Fruit fly (Drosophila melanogaster) whole organism, wandering third instar larva: ENCODE data around the gene LysE.

Source experiments
- CrebA ChIP-seq: fragments of 200-800 bp; sonication (Bioruptor generic); optimal IDR thresholded peaks from 2 replicates; lab custom pipeline; 2016; ENCODE audit warnings: missing biosample characterization, mild to moderate bottlenecking, missing genetic modification characterization, borderline replicate concordance
- Dif ChIP-seq: fragments of 200-275, 200-300 bp; sonication (Bioruptor generic); optimal IDR thresholded peaks from 2 replicates; lab custom pipeline; 2018; ENCODE audit warnings: missing biosample characterization, missing genetic modification characterization; ENCODE audit not compliant: partially characterized antibody
- Hr78 ChIP-seq: fragments of >200 bp; optimal IDR thresholded peaks from 2 replicates; lab custom pipeline; 2017; ENCODE audit warnings: missing biosample characterization, missing genetic modification characterization
- Rel ChIP-seq, 2 experiments: fragments of 200-800 bp; sonication (Bioruptor generic) in 1 of 2; optimal IDR thresholded peaks; 2 replicates in 1 of 2; 3 replicates in 1 of 2; lab custom pipeline; 2016 to 2019; ENCODE audit warnings: mild to moderate bottlenecking in 2 of 2, missing biosample characterization in 2 of 2, missing genetic modification characterization in 2 of 2, moderate library complexity in 1 of 2
- Vsx2 ChIP-seq: fragments of 200-300, 225-300 bp; sonication (Bioruptor generic); optimal IDR thresholded peaks from 2 replicates; lab custom pipeline; 2018; ENCODE audit warnings: missing biosample characterization, missing genetic modification characterization; ENCODE audit not compliant: partially characterized antibody
- br ChIP-seq: fragments of 200-800 bp; sonication (Bioruptor generic); optimal IDR thresholded peaks from 2 replicates; lab custom pipeline; 2016; ENCODE audit warnings: missing biosample characterization, missing genetic modification characterization
- pan ChIP-seq: fragments of >200 bp; optimal IDR thresholded peaks from 2 replicates; lab custom pipeline; 2017
- sv ChIP-seq: fragments of 200-800 bp; sonication (Bioruptor generic); optimal IDR thresholded peaks from 3 replicates; lab custom pipeline; 2016; ENCODE audit warnings: missing biosample characterization, missing genetic modification characterization
- tai ChIP-seq: sonication (Bioruptor generic); optimal IDR thresholded peaks from 2 replicates; lab custom pipeline; 2016; ENCODE audit warnings: missing biosample characterization, missing genetic modification characterization

DNA sequence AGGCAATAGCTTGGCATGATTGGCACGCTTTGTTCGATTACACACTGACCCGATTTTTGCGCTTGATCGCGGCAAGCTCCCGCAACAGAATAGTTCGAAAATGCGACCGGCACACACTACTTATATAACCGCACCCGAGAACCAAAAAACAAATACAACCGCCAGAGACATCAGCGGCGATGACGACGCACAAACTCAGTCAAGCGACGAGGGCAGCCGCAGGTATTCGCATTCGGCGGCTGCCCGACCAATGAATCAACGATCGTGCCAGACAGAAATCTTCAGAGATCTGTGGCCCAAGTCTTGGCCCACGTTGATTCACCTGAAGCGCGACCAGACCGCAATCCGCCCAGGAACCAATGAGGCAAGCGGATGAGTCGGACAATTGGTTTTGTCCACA is 25.6 kb downstream of the LysE start, which contains the start of gene CG9192:
- TF ChIP-seq Vsx2 (GFP tag; lab: Kevin White, UChicago): no peak
- TF ChIP-seq Hr78 (GFP tag; lab: Kevin White, UChicago): no peak
- no peak for TF ChIP-seq Rel (GFP tag; optimal IDR thresholded peaks at IDR 0.05; lab: Kevin White, UChicago)
- TF ChIP-seq Rel (tag; optimal IDR thresholded peaks at IDR 0.05; lab: Kevin White, UChicago): no peak
- no peak for TF ChIP-seq pan
- no peak for TF ChIP-seq sv
- TF ChIP-seq tai: no peak
- no peak for TF ChIP-seq CrebA (GFP tag; lab: Kevin White, UChicago)
- no peak for TF ChIP-seq br
- no peak for TF ChIP-seq Dif
